Worm (Caenorhabditis elegans): Measurements from ENCODE around the gene Y39G8B.1.

Y39G8B.1 gene

ce11 chrII:13945527-13945926 is 28.1 kb downstream of the Y39G8B.1 start:
- TF ChIP-seq unc-39 (tag; optimal IDR thresholded peaks at IDR 0.05) (no peak), nhr-12 (tag; optimal IDR thresholded peaks at IDR 0.05) (no peak), nhr-28 (tag; optimal IDR thresholded peaks at IDR 0.05) (no peak), mep-1 (tag; optimal IDR thresholded peaks at IDR 0.05) (no peak), mab-5 (tag; optimal IDR thresholded peaks at IDR 0.05) (no peak), ztf-11 (tag; optimal IDR thresholded peaks at IDR 0.05) (no peak), ces-1 (GFP tag; optimal IDR thresholded peaks at IDR 0.05) (no peak), ceh-83 (GFP tag; optimal IDR thresholded peaks at IDR 0.05) (no peak), M03D4.4 (tag; optimal IDR thresholded peaks at IDR 0.05) (no peak), ceh-43 (GFP tag; optimal IDR thresholded peaks at IDR 0.05) (no peak)

ce11 chrII:13939531-13939930 is 34.1 kb downstream of the Y39G8B.1 start, which contains the start of gene W07G1.1:
W07G1.1 (minus strand) TSS chrII:13939631.
- TF ChIP-seq nhr-76 (tag; optimal IDR thresholded peaks at IDR 0.05) (no peak), M03D4.4 (tag; optimal IDR thresholded peaks at IDR 0.05) (no peak), unc-120 (tag; optimal IDR thresholded peaks at IDR 0.05; ENCODE audit: poor library complexity, severe bottlenecking) (no peak), nhr-12 (tag; optimal IDR thresholded peaks at IDR 0.05) (no peak), lin-32 (GFP tag; optimal IDR thresholded peaks at IDR 0.05) (no peak), ham-2 (GFP tag; optimal IDR thresholded peaks at IDR 0.05) (no peak), unc-39 (tag; optimal IDR thresholded peaks at IDR 0.05) (no peak), snpc-4 (tag; optimal IDR thresholded peaks at IDR 0.05) (no peak), elt-1 (tag; optimal IDR thresholded peaks at IDR 0.05; ENCODE audit: borderline replicate concordance, insufficient read depth) (no peak), bed-3 (GFP tag; optimal IDR thresholded peaks at IDR 0.05) (no peak)

ce11 chrII:13938290-13938689 is 35.3 kb downstream of the Y39G8B.1 start:
- TF ChIP-seq sem-2 (GFP tag; optimal IDR thresholded peaks at IDR 0.05), result no peak
- no peak for TF ChIP-seq mab-5 (tag; optimal IDR thresholded peaks at IDR 0.05)
- TF ChIP-seq lin-32 (GFP tag; optimal IDR thresholded peaks at IDR 0.05), result no peak
- TF ChIP-seq M03D4.4 (tag; optimal IDR thresholded peaks at IDR 0.05), result no peak
- TF ChIP-seq unc-39 (tag; optimal IDR thresholded peaks at IDR 0.05), result no peak
- TF ChIP-seq blmp-1 (tag; optimal IDR thresholded peaks at IDR 0.05), result no peak
- TF ChIP-seq hlh-1 (tag; optimal IDR thresholded peaks at IDR 0.05), result no peak
- no peak for TF ChIP-seq pha-4 (tag; optimal IDR thresholded peaks at IDR 0.05)
- no peak for TF ChIP-seq nhr-28 (tag; optimal IDR thresholded peaks at IDR 0.05)
- no peak for TF ChIP-seq snpc-4 (tag; optimal IDR thresholded peaks at IDR 0.05)
- no peak for TF ChIP-seq nhr-76 (tag; optimal IDR thresholded peaks at IDR 0.05)
- no peak for TF ChIP-seq lsy-2 (tag; optimal IDR thresholded peaks at IDR 0.05)
- no peak for TF ChIP-seq sptf-1 (tag; optimal IDR thresholded peaks at IDR 0.05)

- TF ChIP-seq mab-5 (tag; optimal IDR thresholded peaks at IDR 0.05) (no peak), ztf-11 (tag; optimal IDR thresholded peaks at IDR 0.05) (no peak), pha-4 (tag; optimal IDR thresholded peaks at IDR 0.05) (no peak), ceh-43 (GFP tag; optimal IDR thresholded peaks at IDR 0.05) (no peak), elt-1 (tag; optimal IDR thresholded peaks at IDR 0.05; ENCODE audit: borderline replicate concordance, insufficient read depth) (no peak), hlh-1 (tag; optimal IDR thresholded peaks at IDR 0.05) (no peak)
Observed at ce11 chrII:13935907-13936306, 37.7 kb downstream of the Y39G8B.1 start.

ce11 chrII:13933534-13933933 is 40.1 kb downstream of the Y39G8B.1 start:
- TF ChIP-seq zip-8 (tag; optimal IDR thresholded peaks at IDR 0.05), result no peak
- TF ChIP-seq mep-1 (tag; optimal IDR thresholded peaks at IDR 0.05), result no peak
- no peak for TF ChIP-seq nhr-237 (tag; optimal IDR thresholded peaks at IDR 0.05)
- peak; percentile 4 for TF ChIP-seq mls-2 (tag; optimal IDR thresholded peaks at IDR 0.05)
- no peak for TF ChIP-seq lin-32 (GFP tag; optimal IDR thresholded peaks at IDR 0.05)
- TF ChIP-seq lin-13 (tag; optimal IDR thresholded peaks at IDR 0.05), result no peak

ce11 chrII:13931944-13932343 is 41.7 kb downstream of the Y39G8B.1 start, which contains the start of gene hot-3:
hot-3 (minus strand) TSS chrII:13932044.
- TF ChIP-seq zip-8 (tag; optimal IDR thresholded peaks at IDR 0.05) (no peak), mab-5 (tag; optimal IDR thresholded peaks at IDR 0.05) (no peak), ham-2 (GFP tag; optimal IDR thresholded peaks at IDR 0.05) (no peak), nhr-237 (tag; optimal IDR thresholded peaks at IDR 0.05) (no peak), elt-1 (tag; optimal IDR thresholded peaks at IDR 0.05; ENCODE audit: borderline replicate concordance, insufficient read depth) (no peak), unc-120 (tag; optimal IDR thresholded peaks at IDR 0.05; ENCODE audit: poor library complexity, severe bottlenecking) (no peak), hlh-1 (tag; optimal IDR thresholded peaks at IDR 0.05) (no peak), nhr-12 (tag; optimal IDR thresholded peaks at IDR 0.05) (no peak), ceh-39 (tag; optimal IDR thresholded peaks at IDR 0.05) (no peak)

Measured in whole organism, mixed stage, embryonic.